Worm (Caenorhabditis elegans): ENCODE measurements around the gene kdin-1.

ce11 chrIV:11092502-11093080 lies 54.1 kb downstream of the kdin-1 start, which contains the start of gene bcc-1:
- TF ChIP-seq gei-17 (GFP tag; optimal IDR thresholded peaks at IDR 0.05) (no peak), ZK185.1 (tag; optimal IDR thresholded peaks at IDR 0.05; ENCODE audit: poor library complexity, severe bottlenecking) (no peak), chd-7 (tag; optimal IDR thresholded peaks at IDR 0.05) (no peak), K11D2.4 (GFP tag; IDR thresholded peaks at IDR 0.05) (no peak), egrh-3 (GFP tag; IDR thresholded peaks at IDR 0.05) (no peak), Y95B8A.8 (GFP tag; IDR thresholded peaks at IDR 0.05) (no peak), T26A5.8 (tag; optimal IDR thresholded peaks at IDR 0.05) (no peak), Y53G8AR.9 (GFP tag; conservative IDR thresholded peaks at IDR 0.05) (no peak), nhr-90 (tag; optimal IDR thresholded peaks at IDR 0.05) (no peak), attf-3 (GFP tag; conservative IDR thresholded peaks at IDR 0.05) (no peak), madf-10 (tag; optimal IDR thresholded peaks at IDR 0.05) (no peak), him-1 (tag; optimal IDR thresholded peaks at IDR 0.05) (no peak), aptf-3 (GFP tag; IDR thresholded peaks at IDR 0.05) (no peak)
